Worm (Caenorhabditis elegans) whole organism, late embryonic: ENCODE results near the gene nas-20.

Experiments used
- pag-3 ChIP-seq: sonication (generic microtip); optimal IDR thresholded peaks from 2 replicates; lab custom pipeline; 2016; ENCODE audit warnings: missing compliant biosample characterization, missing genetic modification characterization, borderline replicate concordance
- tbx-2 ChIP-seq: sonication (generic microtip); optimal IDR thresholded peaks from 2 replicates; lab custom pipeline; 2016; ENCODE audit warnings: missing genetic modification characterization, missing compliant biosample characterization
- unc-86 ChIP-seq: sonication (generic microtip); optimal IDR thresholded peaks from 2 replicates; lab custom pipeline; 2016; ENCODE audit warnings: missing genetic modification characterization, missing compliant biosample characterization

DNA sequence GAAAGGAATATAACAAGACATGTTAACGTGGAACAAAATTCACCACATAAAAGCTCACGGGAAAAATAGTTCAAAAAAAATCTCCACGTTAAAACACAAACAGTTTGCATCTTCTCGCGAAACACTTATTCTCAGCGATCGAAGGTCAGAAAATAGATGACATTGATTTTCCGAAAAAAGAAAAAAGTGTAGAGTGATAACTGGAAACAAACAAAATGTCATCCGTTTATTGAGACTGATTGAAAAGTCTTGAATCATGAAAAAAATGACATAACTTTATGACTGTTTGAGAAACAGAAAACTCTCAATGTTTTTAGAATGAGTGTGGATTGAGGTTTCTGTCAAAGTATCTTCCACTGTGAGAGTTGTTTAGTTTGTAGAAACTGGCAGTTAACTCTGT, 45.7 kb upstream of the nas-20 start, which contains the start of gene C55A6.4:
- TF ChIP-seq unc-86 (tag; lab: Kevin White, UChicago) (no peak), tbx-2 (tag; lab: Kevin White, UChicago) (no peak), pag-3 (no peak)
